Fruit fly (Drosophila melanogaster) Kc167 (cell line): Measurements from ENCODE around the gene FucTB.

Experiments
- Sin3A ChIP-seq: fragments of >200 bp; optimal IDR thresholded peaks from 2 replicates; lab custom pipeline; 2018; ENCODE audit warnings: missing external identifiers
- psq ChIP-seq: fragments of >200 bp; optimal IDR thresholded peaks from 2 replicates; lab custom pipeline; 2017; ENCODE audit warnings: missing external identifiers

DNA sequence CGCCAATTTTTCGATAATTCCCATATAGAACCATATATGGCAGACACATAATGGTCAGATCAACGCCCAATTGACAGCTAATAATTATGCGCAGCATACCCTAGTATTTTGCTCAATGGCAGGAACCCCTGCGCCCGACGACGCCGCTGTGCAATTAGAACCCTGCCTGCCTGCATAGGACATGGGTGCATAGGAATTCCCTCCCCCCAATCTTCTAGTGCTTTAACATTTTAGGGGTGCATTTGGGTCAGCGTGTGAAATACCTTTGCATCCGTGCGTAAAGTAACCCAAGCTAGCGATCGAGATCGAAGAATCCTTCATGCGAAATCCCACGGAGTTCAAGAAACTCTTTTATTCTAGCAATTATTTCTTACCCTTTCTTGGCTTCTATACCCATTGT, 24.3 kb upstream of the FucTB start:
- TF ChIP-seq psq (lab: Kevin White, UChicago): no peak
- no peak for TF ChIP-seq Sin3A (lab: Kevin White, UChicago)
